Worm (Caenorhabditis elegans): ENCODE data around the gene exp-2.

The exp-2 gene

DNA sequence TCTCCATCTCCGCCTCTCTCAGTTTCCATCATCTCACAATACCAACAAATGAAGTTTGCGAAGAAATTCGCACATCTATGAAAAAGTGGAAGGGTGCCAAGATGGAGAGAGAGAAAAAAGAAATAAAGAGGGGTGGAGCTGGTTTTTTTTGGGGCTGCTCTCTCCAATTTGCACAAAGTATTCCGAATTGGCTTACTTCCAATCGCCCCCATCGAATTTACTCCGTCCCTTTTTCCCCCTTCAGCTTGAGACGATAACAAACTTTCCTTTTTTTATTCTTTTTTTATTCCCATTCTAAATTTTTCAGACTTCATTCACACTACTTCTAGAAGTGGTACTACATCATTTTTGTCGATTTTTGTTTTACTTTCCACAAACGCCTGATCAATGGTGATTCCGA lies at the start of gene exp-2:
exp-2 (plus strand) TSS at position 301 of the 400 bp plus-strand sequence.
- no peak for TF ChIP-seq ets-7 (tag; optimal IDR thresholded peaks at IDR 0.05)
- no peak for TF ChIP-seq tra-4 (tag; optimal IDR thresholded peaks at IDR 0.05)
- TF ChIP-seq ama-1 (optimal IDR thresholded peaks at IDR 0.05): no peak
- TF ChIP-seq tbx-11 (GFP tag; IDR thresholded peaks at IDR 0.05): no peak
- TF ChIP-seq hmbx-1 (tag; optimal IDR thresholded peaks at IDR 0.05): no peak
- TF ChIP-seq tbx-37 (GFP tag; conservative IDR thresholded peaks at IDR 0.05): no peak

ce11 chrV:6095829-6096228 lies 35.4 kb upstream of the exp-2 start, which contains the start of gene Y38A10A.7:
TSS of gene Y38A10A.7 (plus strand) at chrV:6096197.
- no peak for TF ChIP-seq ceh-36 (tag; optimal IDR thresholded peaks at IDR 0.05)
- no peak for TF ChIP-seq ets-7 (tag; optimal IDR thresholded peaks at IDR 0.05)
- TF ChIP-seq sea-1 (GFP tag; conservative IDR thresholded peaks at IDR 0.05): no peak
- TF ChIP-seq hmbx-1 (tag; optimal IDR thresholded peaks at IDR 0.05): no peak

DNA sequence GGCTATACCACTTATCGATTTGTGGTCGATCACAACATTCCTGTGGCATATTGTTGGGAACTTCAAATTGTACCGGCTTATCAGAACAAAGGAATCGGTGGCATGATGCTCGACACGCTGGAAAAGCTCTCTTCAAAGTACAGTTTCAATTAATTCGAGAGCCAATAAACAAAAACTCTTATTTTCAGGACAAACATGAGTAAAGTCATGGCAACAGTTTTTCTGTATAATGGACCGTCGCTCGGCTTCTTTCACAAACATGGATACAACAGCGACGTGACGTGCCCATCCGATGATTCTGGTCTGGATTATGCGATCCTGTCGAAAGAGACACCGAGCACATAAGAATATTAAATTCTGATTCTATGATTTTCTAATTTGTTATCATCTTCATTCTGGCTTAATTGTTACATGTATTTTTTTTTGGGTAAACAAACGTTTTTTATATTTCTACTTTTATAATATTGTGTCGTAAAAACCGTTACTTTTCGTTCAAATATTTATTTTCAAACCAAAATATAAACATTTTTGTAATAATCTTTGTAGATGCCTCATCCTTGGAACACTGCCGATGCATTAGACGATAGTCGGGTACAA lies 34.5 kb upstream of the exp-2 start, which contains the start of gene smut-1:
smut-1 (plus strand) TSS at position 547 of the 597 bp plus-strand sequence.
- TF ChIP-seq flt-1 (GFP tag; IDR thresholded peaks at IDR 0.05): no peak
- no peak for TF ChIP-seq aly-1 (tag; optimal IDR thresholded peaks at IDR 0.05)
- TF ChIP-seq B0310.2 (tag; optimal IDR thresholded peaks at IDR 0.05): no peak
- TF ChIP-seq scrt-1 (GFP tag; IDR thresholded peaks at IDR 0.05): no peak
- no peak for TF ChIP-seq F13C5.2 (tag; optimal IDR thresholded peaks at IDR 0.05)
- TF ChIP-seq ets-7 (tag; optimal IDR thresholded peaks at IDR 0.05): no peak
- TF ChIP-seq tra-4 (tag; optimal IDR thresholded peaks at IDR 0.05): no peak
- no peak for TF ChIP-seq ceh-13 (GFP tag; optimal IDR thresholded peaks at IDR 0.05)
- no peak for TF ChIP-seq sea-1 (GFP tag; conservative IDR thresholded peaks at IDR 0.05)
- TF ChIP-seq tbx-11 (GFP tag; IDR thresholded peaks at IDR 0.05): no peak
- no peak for TF ChIP-seq ama-1 (optimal IDR thresholded peaks at IDR 0.05)
- no peak for TF ChIP-seq tbx-37 (GFP tag; conservative IDR thresholded peaks at IDR 0.05)
- TF ChIP-seq hnd-1 (tag; optimal IDR thresholded peaks at IDR 0.05): no peak
- no peak for TF ChIP-seq hmbx-1 (tag; optimal IDR thresholded peaks at IDR 0.05)
- no peak for TF ChIP-seq ceh-36 (tag; optimal IDR thresholded peaks at IDR 0.05)
- TF ChIP-seq hmg-4 (GFP tag; optimal IDR thresholded peaks at IDR 0.05): no peak
- TF ChIP-seq pes-1 (GFP tag; IDR thresholded peaks at IDR 0.05): no peak

ce11 chrV:6098755-6099155 lies 32.4 kb upstream of the exp-2 start:
- TF ChIP-seq aly-1 (tag; optimal IDR thresholded peaks at IDR 0.05) (no peak), hmbx-1 (tag; optimal IDR thresholded peaks at IDR 0.05) (no peak), B0310.2 (tag; optimal IDR thresholded peaks at IDR 0.05) (peak; percentile 23)

ce11 chrV:6099634-6100033 lies 31.6 kb upstream of the exp-2 start:
- TF ChIP-seq sea-1 (GFP tag; conservative IDR thresholded peaks at IDR 0.05) (no peak), B0310.2 (tag; optimal IDR thresholded peaks at IDR 0.05) (no peak), ama-1 (optimal IDR thresholded peaks at IDR 0.05) (no peak), pes-1 (GFP tag; IDR thresholded peaks at IDR 0.05) (no peak), hnd-1 (tag; optimal IDR thresholded peaks at IDR 0.05) (no peak), tra-4 (tag; optimal IDR thresholded peaks at IDR 0.05) (no peak), ets-7 (tag; optimal IDR thresholded peaks at IDR 0.05) (no peak), flt-1 (GFP tag; IDR thresholded peaks at IDR 0.05) (no peak), tbx-11 (GFP tag; IDR thresholded peaks at IDR 0.05) (no peak), aly-1 (tag; optimal IDR thresholded peaks at IDR 0.05) (no peak), F13C5.2 (tag; optimal IDR thresholded peaks at IDR 0.05) (no peak), hmg-4 (GFP tag; optimal IDR thresholded peaks at IDR 0.05) (no peak), hmbx-1 (tag; optimal IDR thresholded peaks at IDR 0.05) (no peak), ceh-13 (GFP tag; optimal IDR thresholded peaks at IDR 0.05) (no peak), tbx-37 (GFP tag; conservative IDR thresholded peaks at IDR 0.05) (no peak), scrt-1 (GFP tag; IDR thresholded peaks at IDR 0.05) (no peak)

ce11 chrV:6100492-6101004 lies 30.7 kb upstream of the exp-2 start, which contains the start of gene crt-1:
TSS of gene crt-1 (minus strand) at chrV:6100542.
- no peak for TF ChIP-seq B0310.2 (tag; optimal IDR thresholded peaks at IDR 0.05)
- peak; percentile 59 for TF ChIP-seq hmg-4 (GFP tag; optimal IDR thresholded peaks at IDR 0.05)
- no peak for TF ChIP-seq tra-4 (tag; optimal IDR thresholded peaks at IDR 0.05)
- TF ChIP-seq ceh-13 (GFP tag; optimal IDR thresholded peaks at IDR 0.05): no peak
- TF ChIP-seq sea-1 (GFP tag; conservative IDR thresholded peaks at IDR 0.05): 0 out of 2 replicates have a peak, but pooled peaks have one; percentile 43
- TF ChIP-seq F13C5.2 (tag; optimal IDR thresholded peaks at IDR 0.05): peak; percentile 33

DNA sequence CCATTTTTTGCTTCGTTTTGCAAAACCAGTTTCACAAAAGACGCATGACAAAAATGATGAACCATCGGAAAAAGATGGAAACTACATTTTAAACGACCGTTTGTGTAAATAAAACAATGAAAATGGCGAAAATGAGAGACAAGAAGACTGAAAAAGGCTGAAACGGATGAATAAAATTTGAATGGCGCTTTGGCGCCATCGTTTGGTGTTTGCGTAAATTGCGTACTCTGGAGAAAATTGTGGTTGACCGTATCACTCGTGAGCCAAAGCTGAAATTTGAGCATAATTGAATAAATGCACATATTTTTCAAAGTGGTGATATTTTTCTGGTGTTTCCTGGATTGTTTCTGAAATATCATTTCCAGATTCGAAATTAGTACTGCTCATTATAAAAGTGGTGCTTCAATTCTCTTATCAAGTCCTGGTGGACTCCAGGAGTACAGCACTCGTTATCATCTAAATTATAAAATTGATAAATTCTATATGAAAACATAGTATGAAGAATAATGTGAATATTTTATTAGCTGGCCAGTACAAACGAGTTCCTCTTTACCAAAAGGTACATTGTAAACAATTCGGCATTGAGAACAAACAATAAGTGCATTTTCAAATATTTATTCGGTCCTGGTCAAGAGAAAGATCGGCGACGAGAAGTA lies 29.8 kb upstream of the exp-2 start:
- no peak for TF ChIP-seq hnd-1 (tag; optimal IDR thresholded peaks at IDR 0.05)
- no peak for TF ChIP-seq ceh-13 (GFP tag; optimal IDR thresholded peaks at IDR 0.05)
- no peak for TF ChIP-seq aly-1 (tag; optimal IDR thresholded peaks at IDR 0.05)
- no peak for TF ChIP-seq tbx-11 (GFP tag; IDR thresholded peaks at IDR 0.05)
- no peak for TF ChIP-seq ceh-36 (tag; optimal IDR thresholded peaks at IDR 0.05)
- no peak for TF ChIP-seq sea-1 (GFP tag; conservative IDR thresholded peaks at IDR 0.05)
- no peak for TF ChIP-seq tra-4 (tag; optimal IDR thresholded peaks at IDR 0.05)
- no peak for TF ChIP-seq hmbx-1 (tag; optimal IDR thresholded peaks at IDR 0.05)
- TF ChIP-seq B0310.2 (tag; optimal IDR thresholded peaks at IDR 0.05): no peak
- TF ChIP-seq tbx-37 (GFP tag; conservative IDR thresholded peaks at IDR 0.05): no peak
- TF ChIP-seq F13C5.2 (tag; optimal IDR thresholded peaks at IDR 0.05): no peak
- no peak for TF ChIP-seq pes-1 (GFP tag; IDR thresholded peaks at IDR 0.05)
- TF ChIP-seq ama-1 (optimal IDR thresholded peaks at IDR 0.05): no peak
- no peak for TF ChIP-seq scrt-1 (GFP tag; IDR thresholded peaks at IDR 0.05)
